Fruit fly (Drosophila melanogaster) whole organism, embryonic: ENCODE results near the gene CG8892.

Source experiments
- Awh ChIP-seq: fragments of 200-800 bp; sonication (Bioruptor generic); IDR thresholded peaks from 2 replicates; pipeline ENCODE4, ENCODE4 v1.3.6; 2022; ENCODE audit warnings: missing biosample characterization, missing genetic modification characterization
- BEAF-32 ChIP-seq: fragments of 200-800 bp; sonication (Bioruptor generic); optimal IDR thresholded peaks from 3 replicates; lab custom pipeline; 2017; ENCODE audit warnings: missing biosample characterization, missing genetic modification characterization, mild to moderate bottlenecking, moderate library complexity, missing genetic modification reagents
- Bgb ChIP-seq: fragments of 200-800 bp; sonication (Bioruptor generic); IDR thresholded peaks from 2 replicates; pipeline ENCODE4 v1.3.6; 2022; ENCODE audit warnings: missing biosample characterization, missing genetic modification characterization; ENCODE audit not compliant: partially characterized antibody
- CG10431 ChIP-seq: fragments of 200-800 bp; sonication (Bioruptor generic); optimal IDR thresholded peaks from 3 replicates; lab custom pipeline; 2018; ENCODE audit warnings: missing biosample characterization, mild to moderate bottlenecking, missing genetic modification characterization
- CG12659 ChIP-seq: fragments of 200-800 bp; sonication (Bioruptor generic); optimal IDR thresholded peaks from 3 replicates; lab custom pipeline; 2017; ENCODE audit warnings: mild to moderate bottlenecking, missing biosample characterization, missing genetic modification reagents, missing genetic modification characterization
- CG12942 ChIP-seq: fragments of 200-800 bp; sonication (Bioruptor generic); optimal IDR thresholded peaks from 3 replicates; lab custom pipeline; 2016; ENCODE audit warnings: missing biosample characterization, missing genetic modification characterization
- CG13287 ChIP-seq: fragments of 200-800 bp; sonication (Bioruptor generic); IDR thresholded peaks from 2 replicates; pipeline ENCODE4 v1.3.6; 2022; ENCODE audit warnings: missing biosample characterization, missing genetic modification characterization; ENCODE audit not compliant: partially characterized antibody
- CG1602 ChIP-seq: fragments of 200-800 bp; sonication (Bioruptor generic); optimal IDR thresholded peaks from 3 replicates; lab custom pipeline; 2016; ENCODE audit warnings: missing biosample characterization, missing genetic modification characterization
- CG16863 ChIP-seq: fragments of 200-800 bp; sonication (Bioruptor generic); optimal IDR thresholded peaks from 3 replicates; lab custom pipeline; 2016; ENCODE audit warnings: missing biosample characterization, missing genetic modification characterization
- CG2129 ChIP-seq: fragments of 200-800 bp; sonication (Bioruptor generic); IDR thresholded peaks from 2 replicates; pipeline ENCODE4 v1.3.6; 2022; ENCODE audit warnings: missing biosample characterization, missing genetic modification characterization; ENCODE audit not compliant: partially characterized antibody
- CG32532 ChIP-seq: fragments of 200-800 bp; sonication (Bioruptor generic); IDR thresholded peaks from 2 replicates; pipeline ENCODE4 v1.3.6; 2022; ENCODE audit warnings: missing biosample characterization, missing genetic modification characterization
- CG34376 ChIP-seq: fragments of 200-800 bp; sonication (Bioruptor generic); optimal IDR thresholded peaks from 2 replicates; lab custom pipeline; 2018; ENCODE audit warnings: missing biosample characterization, mild to moderate bottlenecking, missing genetic modification characterization
- CG34422 ChIP-seq: fragments of 200-800 bp; sonication (Bioruptor generic); IDR thresholded peaks from 3 replicates; pipeline ENCODE4 v1.3.6; 2022; ENCODE audit warnings: missing biosample characterization, missing genetic modification characterization
- CG42726 ChIP-seq: fragments of 200-800 bp; sonication (Bioruptor generic); IDR thresholded peaks from 2 replicates; pipeline ENCODE4 v1.3.6; 2022; ENCODE audit warnings: missing biosample characterization, missing genetic modification characterization; ENCODE audit not compliant: partially characterized antibody
- CG4328 ChIP-seq: fragments of 200-800 bp; sonication (Bioruptor generic); optimal IDR thresholded peaks from 3 replicates; lab custom pipeline; 2017; ENCODE audit warnings: missing biosample characterization, missing genetic modification reagents, missing genetic modification characterization
- CG4820 ChIP-seq: fragments of 200-800 bp; sonication (Bioruptor generic); optimal IDR thresholded peaks from 3 replicates; lab custom pipeline; 2016; ENCODE audit warnings: missing biosample characterization, missing genetic modification characterization
- CG6654 ChIP-seq: fragments of 200-800 bp; sonication (Bioruptor generic); optimal IDR thresholded peaks from 2 replicates; lab custom pipeline; 2017; ENCODE audit warnings: missing biosample characterization, mild to moderate bottlenecking, missing genetic modification characterization
- CG9437 ChIP-seq: fragments of 200-800 bp; sonication (Bioruptor generic); optimal IDR thresholded peaks from 2 replicates; lab custom pipeline; 2018; ENCODE audit warnings: missing biosample characterization, mild to moderate bottlenecking, missing genetic modification characterization
- CG9609 ChIP-seq: fragments of 200-800 bp; sonication (Bioruptor generic); optimal IDR thresholded peaks from 3 replicates; lab custom pipeline; 2016; ENCODE audit warnings: missing biosample characterization, missing genetic modification characterization
- CoRest ChIP-seq: fragments of 200-800 bp; sonication (Bioruptor generic); optimal IDR thresholded peaks from 3 replicates; lab custom pipeline; 2018; ENCODE audit warnings: missing biosample characterization, mild to moderate bottlenecking, missing genetic modification characterization, moderate library complexity
- Dip3 ChIP-seq: fragments of 200-800 bp; sonication (Bioruptor generic); optimal IDR thresholded peaks from 3 replicates; lab custom pipeline; 2016; ENCODE audit warnings: missing biosample characterization, missing genetic modification characterization
- Doc3 ChIP-seq: fragments of 200-800 bp; sonication (Bioruptor generic); IDR thresholded peaks from 3 replicates; pipeline ENCODE4 v1.3.6; 2022; ENCODE audit warnings: missing biosample characterization, missing genetic modification characterization; ENCODE audit not compliant: partially characterized antibody
- MTF-1 ChIP-seq: fragments of 200-800 bp; sonication (Bioruptor generic); optimal IDR thresholded peaks from 2 replicates; lab custom pipeline; 2018; ENCODE audit warnings: missing biosample characterization, mild to moderate bottlenecking, missing genetic modification characterization, borderline replicate concordance
- Med ChIP-seq: fragments of 200-800 bp; sonication (Bioruptor generic); peaks from one replicate; lab custom pipeline; 2016; ENCODE audit warnings: missing biosample characterization, missing genetic modification characterization, mild to moderate bottlenecking, inconsistent platforms, moderate library complexity
- Meics ChIP-seq: fragments of 200-800 bp; sonication (Bioruptor generic); optimal IDR thresholded peaks from 2 replicates; lab custom pipeline; 2017; ENCODE audit warnings: missing biosample characterization, mild to moderate bottlenecking, missing genetic modification characterization
- NC2α ChIP-seq: fragments of 200-800 bp; sonication (Bioruptor generic); optimal IDR thresholded peaks from 2 replicates; lab custom pipeline; 2016; ENCODE audit warnings: missing biosample characterization, missing genetic modification characterization
- Scr ChIP-seq: fragments of 200-800 bp; sonication (Bioruptor generic); IDR thresholded peaks from 2 replicates; pipeline ENCODE4 v1.3.6; 2022; ENCODE audit warnings: missing biosample characterization, missing genetic modification characterization; ENCODE audit not compliant: partially characterized antibody
- Trl ChIP-seq, 3 experiments: fragments of >200 bp in 2 of 3; fragments of 200-800 bp in 1 of 3; sonication (Bioruptor generic) in 1 of 3; optimal IDR thresholded peaks; 2 replicates in 1 of 3; 3 replicates in 2 of 3; lab custom pipeline; 2016 to 2017; ENCODE audit warnings: missing biosample characterization in 1 of 3, missing genetic modification characterization in 1 of 3
- ap ChIP-seq: fragments of 200-800 bp; sonication (Bioruptor generic); IDR thresholded peaks from 2 replicates; pipeline ENCODE4 v1.3.6; 2022; ENCODE audit warnings: missing biosample characterization, missing genetic modification characterization
- bbx ChIP-seq: fragments of 200-800 bp; sonication (Bioruptor generic); IDR thresholded peaks from 2 replicates; pipeline ENCODE4 v1.3.6; 2022; ENCODE audit warnings: missing biosample characterization, missing genetic modification characterization; ENCODE audit not compliant: partially characterized antibody
- cas ChIP-seq: fragments of 200-800 bp; sonication (Bioruptor generic); IDR thresholded peaks from 2 replicates; pipeline ENCODE4 v1.3.6; 2022; ENCODE audit warnings: missing biosample characterization, missing genetic modification characterization
- caup ChIP-seq: fragments of 200-800 bp; sonication (Bioruptor generic); optimal IDR thresholded peaks from 3 replicates; lab custom pipeline; 2017; ENCODE audit warnings: missing biosample characterization, mild to moderate bottlenecking, missing genetic modification characterization, moderate library complexity; ENCODE audit not compliant: severe bottlenecking
- da ChIP-seq: fragments of 200-800 bp; sonication (Bioruptor generic); optimal IDR thresholded peaks from 2 replicates; lab custom pipeline; 2016; ENCODE audit warnings: missing biosample characterization, missing genetic modification characterization
- gfzf ChIP-seq: fragments of 200-800 bp; sonication (Bioruptor generic); optimal IDR thresholded peaks from 2 replicates; lab custom pipeline; 2016; ENCODE audit warnings: missing biosample characterization, mild to moderate bottlenecking, missing genetic modification characterization, moderate library complexity
- inv ChIP-seq: fragments of 200-800 bp; sonication (Bioruptor generic); IDR thresholded peaks from 2 replicates; pipeline ENCODE4 v1.3.6; 2022; ENCODE audit warnings: missing biosample characterization, missing genetic modification characterization; ENCODE audit not compliant: partially characterized antibody
- lbe ChIP-seq: fragments of 200-800 bp; sonication (Bioruptor generic); optimal IDR thresholded peaks from 2 replicates; lab custom pipeline; 2016; ENCODE audit warnings: missing biosample characterization, mild to moderate bottlenecking, missing genetic modification characterization
- lilli ChIP-seq: fragments of 200-800 bp; sonication (Bioruptor generic); optimal IDR thresholded peaks from 3 replicates; lab custom pipeline; 2016; ENCODE audit warnings: missing biosample characterization, missing genetic modification characterization
- mld ChIP-seq: fragments of 200-800 bp; sonication (Bioruptor generic); IDR thresholded peaks from 3 replicates; pipeline ENCODE4 v1.3.6; 2022; ENCODE audit warnings: missing biosample characterization, missing genetic modification characterization; ENCODE audit not compliant: partially characterized antibody
- sens ChIP-seq: fragments of 200-800 bp; sonication (Bioruptor generic); peaks from one replicate; lab custom pipeline; 2016; ENCODE audit warnings: missing biosample characterization, missing genetic modification characterization
- shn ChIP-seq: fragments of 200-800 bp; sonication (Bioruptor generic); optimal IDR thresholded peaks from 3 replicates; lab custom pipeline; 2016; ENCODE audit warnings: missing biosample characterization, missing genetic modification characterization
- z ChIP-seq: fragments of 200-800 bp; sonication (Bioruptor generic); IDR thresholded peaks from 3 replicates; pipeline ENCODE4 v1.3.6; 2022; ENCODE audit warnings: missing biosample characterization, missing genetic modification characterization

The CG8892 gene

dm6 chr2L:4973731-4974415, 7.5 kb downstream of the CG8892 start, which contains the start of gene mRpL28 (continued):
- TF ChIP-seq Trl (optimal IDR thresholded peaks at IDR 0.05; lab: Kevin White, UChicago) (no peak), Trl (GFP tag; optimal IDR thresholded peaks at IDR 0.05; lab: Kevin White, UChicago) (peak; percentile 15), Meics (GFP tag; lab: Kevin White, UChicago) (no peak), Scr (GFP tag; lab: Robert Waterston, UW) (peak; percentile 44; the same call in 1 of the 2 replicates), CG32532 (GFP tag; lab: Robert Waterston, UW) (peak; percentile 15; the same call in 1 of the 2 replicates), Doc3 (GFP tag; lab: Robert Waterston, UW) (peak; percentile 21; the same call in 1 of the 3 replicates), NC2α (GFP tag; lab: Kevin White, UChicago) (no peak), CG9609 (GFP tag; lab: Kevin White, UChicago) (no peak), inv (GFP tag; lab: Robert Waterston, UW) (peak; percentile 19; the same call in 1 of the 2 replicates), z (GFP tag; lab: Robert Waterston, UW) (no peak), lilli (GFP tag; lab: Kevin White, UChicago) (peak; percentile 12), CG4820 (GFP tag; lab: Kevin White, UChicago) (no peak), Awh (GFP tag; lab: Robert Waterston, UW) (no peak), CG42726 (no peak), bbx (GFP tag; lab: Robert Waterston, UW) (peak; percentile 56; the same call in 1 of the 2 replicates), CG12659 (peak; percentile 58), MTF-1 (GFP tag; lab: Kevin White, UChicago) (no peak), Bgb (GFP tag; lab: Robert Waterston, UW) (peak; percentile 10; the same call in 1 of the 2 replicates), ap (no peak), gfzf (GFP tag; lab: Kevin White, UChicago) (peak; percentile 13), CG4328 (peak; percentile 18), CG12942 (GFP tag; lab: Kevin White, UChicago) (no peak), CG6654 (no peak), CG2129 (no peak), CG16863 (GFP tag; lab: Kevin White, UChicago) (no peak), cas (no peak), CG34422 (GFP tag; lab: Robert Waterston, UW) (peak; percentile 11; the same call in 1 of the 3 replicates), CG13287 (GFP tag; lab: Robert Waterston, UW) (peak; percentile 72; the same call in 1 of the 2 replicates), lbe (peak; percentile 35), CG9437 (GFP tag; lab: Kevin White, UChicago) (peak; percentile 28), sens (GFP tag; lab: Kevin White, UChicago) (peak; percentile 87), CG1602 (GFP tag; lab: Kevin White, UChicago) (no peak), caup (GFP tag; lab: Kevin White, UChicago) (no peak), mld (GFP tag; lab: Robert Waterston, UW) (no peak), da (GFP tag; lab: Kevin White, UChicago) (no peak), CG34376 (GFP tag; lab: Kevin White, UChicago) (peak; percentile 19), CoRest (tag; lab: Kevin White, UChicago) (peak; percentile 26), BEAF-32 (GFP tag; lab: Kevin White, UChicago) (peak; percentile 40), shn (no peak), Dip3 (GFP tag; lab: Kevin White, UChicago) (peak; percentile 26), CG10431 (peak; percentile 1), Med (GFP tag; lab: Kevin White, UChicago) (peak; percentile 63)
